ENCODE assay signal across 2 fruit fly cellular contexts in the genomic region with DNA sequence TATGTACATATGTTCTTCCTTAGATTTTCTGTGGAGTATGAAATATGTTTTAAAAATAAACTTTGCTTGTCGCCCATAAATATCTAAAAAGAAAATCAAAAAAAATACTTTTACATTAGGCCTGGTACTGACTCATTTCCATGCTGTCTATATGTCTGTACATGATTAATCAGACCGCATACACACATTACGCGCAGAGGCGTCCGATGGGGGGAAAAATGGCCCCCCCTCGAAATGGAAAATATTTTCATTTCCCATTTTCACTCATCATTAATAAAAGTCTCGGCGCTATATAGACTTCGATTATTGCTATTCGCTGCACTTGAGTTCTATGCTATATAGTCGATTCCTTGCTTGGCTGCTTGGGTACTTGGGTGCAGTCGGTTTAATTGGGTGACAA.
TF ChIP-seq lines count a peak whose summit lies in the region.

No protein-coding gene starts in this region.

- no peak for TF ChIP-seq CTCF in whole organism, embryonic (GFP tag; optimal IDR thresholded peaks at IDR 0.05; lab: Kevin White, UChicago)

TF ChIP-seq in whole organism, embryonic, 481 proteins besides CTCF, POLR2A, EP300 and RAD21 (continues in another document):
- TF ChIP-seq CG9876 (GFP tag; optimal IDR thresholded peaks at IDR 0.05; lab: Kevin White, UChicago) (no peak), ftz-f1 (GFP tag; optimal IDR thresholded peaks at IDR 0.05; lab: Kevin White, UChicago) (no peak), Asciz (GFP tag; optimal IDR thresholded peaks at IDR 0.05; lab: Kevin White, UChicago) (no peak), MESR4 (GFP tag; optimal IDR thresholded peaks at IDR 0.05; lab: Kevin White, UChicago) (no peak), CG4854 (GFP tag; optimal IDR thresholded peaks at IDR 0.05; lab: Kevin White, UChicago) (no peak), Ets65A (GFP tag; lab: Kevin White, UChicago) (peak; percentile 76), Hr78 (GFP tag; optimal IDR thresholded peaks at IDR 0.05; lab: Kevin White, UChicago) (no peak), GATAe (GFP tag; conservative IDR thresholded peaks at IDR 0.05; lab: Robert Waterston, UW) (no peak), sens (GFP tag; lab: Kevin White, UChicago) (peak; percentile 65), unpg (GFP tag; optimal IDR thresholded peaks at IDR 0.05; lab: Kevin White, UChicago) (peak; percentile 11), CG7372 (GFP tag; IDR thresholded peaks at IDR 0.05; lab: Robert Waterston, UW) (no peak), Abd-B (GFP tag; optimal IDR thresholded peaks at IDR 0.05; lab: Kevin White, UChicago) (no peak), CG2875 (GFP tag; optimal IDR thresholded peaks at IDR 0.05; lab: Kevin White, UChicago) (no peak), repo (GFP tag; optimal IDR thresholded peaks at IDR 0.05; lab: Kevin White, UChicago) (no peak), CG11093 (GFP tag; IDR thresholded peaks at IDR 0.05; lab: Robert Waterston, UW) (no peak), BEAF-32 (GFP tag; optimal IDR thresholded peaks at IDR 0.05; lab: Kevin White, UChicago) (no peak), HmgD (GFP tag; optimal IDR thresholded peaks at IDR 0.05; lab: Kevin White, UChicago) (no peak), Nf-YB (GFP tag; optimal IDR thresholded peaks at IDR 0.05; lab: Kevin White, UChicago) (no peak), gem (tag; optimal IDR thresholded peaks at IDR 0.05; lab: Kevin White, UChicago) (peak; percentile 4), jing (GFP tag; optimal IDR thresholded peaks at IDR 0.05; lab: Kevin White, UChicago) (no peak), sug (tag; optimal IDR thresholded peaks at IDR 0.05; lab: Kevin White, UChicago) (peak; percentile 11), maf-S (GFP tag; optimal IDR thresholded peaks at IDR 0.05; lab: Kevin White, UChicago) (no peak), B-H1 (GFP tag; IDR thresholded peaks at IDR 0.05; lab: Robert Waterston, UW) (no peak), nau (GFP tag; optimal IDR thresholded peaks at IDR 0.05; lab: Kevin White, UChicago) (no peak), CG33557 (GFP tag; optimal IDR thresholded peaks at IDR 0.05; lab: Kevin White, UChicago) (no peak), CG11398 (GFP tag; optimal IDR thresholded peaks at IDR 0.05; lab: Kevin White, UChicago) (no peak), CG2120 (GFP tag; optimal IDR thresholded peaks at IDR 0.05; lab: Kevin White, UChicago) (peak; percentile 10), psq (GFP tag; optimal IDR thresholded peaks at IDR 0.05; lab: Kevin White, UChicago) (no peak), Med (GFP tag; lab: Kevin White, UChicago) (peak; percentile 59), Xrp1 (GFP tag; IDR thresholded peaks at IDR 0.05; lab: Robert Waterston, UW) (no peak), vfl (GFP tag; optimal IDR thresholded peaks at IDR 0.05; lab: Kevin White, UChicago) (no peak), E2f2 (GFP tag; IDR thresholded peaks at IDR 0.05; lab: Robert Waterston, UW) (no peak), crol (GFP tag; IDR thresholded peaks at IDR 0.05; lab: Robert Waterston, UW) (no peak), slbo (GFP tag; IDR thresholded peaks at IDR 0.05; lab: Robert Waterston, UW) (peak; percentile 35; the same call in 1 of the 2 replicates), fru (optimal IDR thresholded peaks at IDR 0.05; lab: Kevin White, UChicago) (no peak), Sox102F (GFP tag; optimal IDR thresholded peaks at IDR 0.05; lab: Kevin White, UChicago) (peak; percentile 37), CG9932 (GFP tag; IDR thresholded peaks at IDR 0.05; lab: Robert Waterston, UW) (0 out of 2 replicates have a peak, but pooled peaks have one; percentile 11), Taf1 (GFP tag; IDR thresholded peaks at IDR 0.05; lab: Robert Waterston, UW) (0 out of 2 replicates have a peak, but pooled peaks have one; percentile 7), zen2 (GFP tag; IDR thresholded peaks at IDR 0.05; lab: Robert Waterston, UW; ENCODE audit: partially characterized antibody) (no peak), Hr51 (GFP tag; optimal IDR thresholded peaks at IDR 0.05; lab: Kevin White, UChicago) (no peak), CHES-1-like (GFP tag; optimal IDR thresholded peaks at IDR 0.05; lab: Kevin White, UChicago) (no peak), hbn (GFP tag; IDR thresholded peaks at IDR 0.05; lab: Robert Waterston, UW; ENCODE audit: partially characterized antibody) (no peak), oc (tag; optimal IDR thresholded peaks at IDR 0.05; lab: Kevin White, UChicago) (no peak), lilli (GFP tag; optimal IDR thresholded peaks at IDR 0.05; lab: Kevin White, UChicago) (no peak), sisA (GFP tag; IDR thresholded peaks at IDR 0.05; lab: Robert Waterston, UW) (no peak)

TF ChIP-seq in whole organism, prepupa, 60 proteins besides CTCF, POLR2A, EP300 and RAD21:
- TF ChIP-seq CG15336 (GFP tag; IDR thresholded peaks at IDR 0.05; lab: Robert Waterston, UW) = no peak
- TF ChIP-seq CG6163 (GFP tag; IDR thresholded peaks at IDR 0.05; lab: Robert Waterston, UW) = no peak
- TF ChIP-seq eg (GFP tag; IDR thresholded peaks at IDR 0.05; lab: Robert Waterston, UW) = 0 out of 3 replicates have a peak, but pooled peaks have one; percentile 12
- TF ChIP-seq svp (GFP tag; lab: Kevin White, UChicago) = peak; percentile 49
- no peak for TF ChIP-seq fkh (GFP tag; optimal IDR thresholded peaks at IDR 0.05; lab: Kevin White, UChicago)
